Fruit fly (Drosophila melanogaster): ENCODE measurements around the gene CG12375.

The CG12375 gene

dm6 chr2L:8148514-8149085, 21.9 kb upstream of the CG12375 start (continued):
- no peak for TF ChIP-seq CG1024 (GFP tag; IDR thresholded peaks at IDR 0.05)
- TF ChIP-seq nom (GFP tag; optimal IDR thresholded peaks at IDR 0.05) = peak; percentile 64
- TF ChIP-seq CG3847 (GFP tag; IDR thresholded peaks at IDR 0.05) = no peak
- TF ChIP-seq stwl (tag; optimal IDR thresholded peaks at IDR 0.05) = no peak
- no peak for TF ChIP-seq CG12391 (tag; optimal IDR thresholded peaks at IDR 0.05)
- peak; percentile 6 for TF ChIP-seq lab (GFP tag; optimal IDR thresholded peaks at IDR 0.05)
- no peak for TF ChIP-seq ro (GFP tag; IDR thresholded peaks at IDR 0.05)
- no peak for TF ChIP-seq corto (GFP tag; optimal IDR thresholded peaks at IDR 0.05)
- TF ChIP-seq CG10209 (GFP tag; optimal IDR thresholded peaks at IDR 0.05) = no peak
- 0 out of 2 replicates have a peak, but pooled peaks have one; percentile 37 for TF ChIP-seq unc-4 (GFP tag; IDR thresholded peaks at IDR 0.05; ENCODE audit: partially characterized antibody)
- TF ChIP-seq Ada2b (GFP tag; IDR thresholded peaks at IDR 0.05) = no peak
- no peak for TF ChIP-seq CG43689 (GFP tag; IDR thresholded peaks at IDR 0.05)
- no peak for TF ChIP-seq CG10959 (GFP tag; IDR thresholded peaks at IDR 0.05)
- no peak for TF ChIP-seq row (GFP tag; IDR thresholded peaks at IDR 0.05)
- TF ChIP-seq ci (GFP tag; IDR thresholded peaks at IDR 0.05) = peak; percentile 32; the same call in 1 of the 3 replicates
- no peak for TF ChIP-seq gcm2 (GFP tag; optimal IDR thresholded peaks at IDR 0.05)
- TF ChIP-seq CG1792 (GFP tag; optimal IDR thresholded peaks at IDR 0.05) = no peak
- no peak for TF ChIP-seq pita (GFP tag; optimal IDR thresholded peaks at IDR 0.05)
- no peak for TF ChIP-seq dm (GFP tag; optimal IDR thresholded peaks at IDR 0.05)
- peak; percentile 90 for TF ChIP-seq CG5180 (GFP tag; optimal IDR thresholded peaks at IDR 0.05)
- TF ChIP-seq Fer1 (GFP tag; optimal IDR thresholded peaks at IDR 0.05) = peak; percentile 18
- TF ChIP-seq CG1529 (GFP tag; optimal IDR thresholded peaks at IDR 0.05) = no peak
- no peak for TF ChIP-seq CG10462 (GFP tag; optimal IDR thresholded peaks at IDR 0.05)
- TF ChIP-seq sob (GFP tag; IDR thresholded peaks at IDR 0.05) = 0 out of 2 replicates have a peak, but pooled peaks have one; percentile 9
- peak; percentile 36 for TF ChIP-seq CG12071 (GFP tag; optimal IDR thresholded peaks at IDR 0.05)
- peak; percentile 83 for TF ChIP-seq CG13894 (tag; optimal IDR thresholded peaks at IDR 0.05)
- no peak for TF ChIP-seq Sox100B (GFP tag; optimal IDR thresholded peaks at IDR 0.05)
- TF ChIP-seq grn (GFP tag; optimal IDR thresholded peaks at IDR 0.05) = no peak
- TF ChIP-seq ab (GFP tag; optimal IDR thresholded peaks at IDR 0.05) = no peak
- TF ChIP-seq luna (GFP tag; optimal IDR thresholded peaks at IDR 0.05) = no peak
- peak; percentile 14 for TF ChIP-seq CG34376 (GFP tag; optimal IDR thresholded peaks at IDR 0.05)
- peak; percentile 84 for TF ChIP-seq chinmo (GFP tag; IDR thresholded peaks at IDR 0.05; ENCODE audit: partially characterized antibody)
- TF ChIP-seq nmo (GFP tag; optimal IDR thresholded peaks at IDR 0.05) = no peak
- TF ChIP-seq CG14860 (GFP tag; IDR thresholded peaks at IDR 0.05; ENCODE audit: partially characterized antibody) = no peak
- TF ChIP-seq sug (tag; optimal IDR thresholded peaks at IDR 0.05) = peak; percentile 5
- TF ChIP-seq Drgx (GFP tag; IDR thresholded peaks at IDR 0.05) = peak; percentile 23; the same call in 1 of the 2 replicates
- no peak for TF ChIP-seq CG3726 (GFP tag; IDR thresholded peaks at IDR 0.05)
- no peak for TF ChIP-seq CG1233 (GFP tag; optimal IDR thresholded peaks at IDR 0.05)
- TF ChIP-seq h (optimal IDR thresholded peaks at IDR 0.05) = no peak
- TF ChIP-seq tap (tag; optimal IDR thresholded peaks at IDR 0.05) = no peak
- TF ChIP-seq abd-A (tag; optimal IDR thresholded peaks at IDR 0.05) = no peak
- peak; percentile 27 for TF ChIP-seq CG12769 (tag; optimal IDR thresholded peaks at IDR 0.05)
- no peak for TF ChIP-seq Oli (tag; optimal IDR thresholded peaks at IDR 0.05)
- TF ChIP-seq sd (tag; optimal IDR thresholded peaks at IDR 0.05) = peak; percentile 11
- TF ChIP-seq Eip74EF (GFP tag; optimal IDR thresholded peaks at IDR 0.05) = peak in 1 of 2 experiments; percentile 12
- no peak for TF ChIP-seq CG11093 (GFP tag; IDR thresholded peaks at IDR 0.05)
- TF ChIP-seq Pdp1 (GFP tag; optimal IDR thresholded peaks at IDR 0.05) = peak in 1 of 2 experiments; percentile 77
- 0 out of 3 replicates have a peak, but pooled peaks have one; percentile 42 for TF ChIP-seq CG2199 (GFP tag; IDR thresholded peaks at IDR 0.05)
- TF ChIP-seq Oaz (GFP tag; IDR thresholded peaks at IDR 0.05) = no peak; the same call in 1 of the 2 replicates
- no peak for TF ChIP-seq gsb-n (tag; optimal IDR thresholded peaks at IDR 0.05)
